Fruit fly (Drosophila melanogaster): Measurements from ENCODE around the gene wit.

wit gene

DNA sequence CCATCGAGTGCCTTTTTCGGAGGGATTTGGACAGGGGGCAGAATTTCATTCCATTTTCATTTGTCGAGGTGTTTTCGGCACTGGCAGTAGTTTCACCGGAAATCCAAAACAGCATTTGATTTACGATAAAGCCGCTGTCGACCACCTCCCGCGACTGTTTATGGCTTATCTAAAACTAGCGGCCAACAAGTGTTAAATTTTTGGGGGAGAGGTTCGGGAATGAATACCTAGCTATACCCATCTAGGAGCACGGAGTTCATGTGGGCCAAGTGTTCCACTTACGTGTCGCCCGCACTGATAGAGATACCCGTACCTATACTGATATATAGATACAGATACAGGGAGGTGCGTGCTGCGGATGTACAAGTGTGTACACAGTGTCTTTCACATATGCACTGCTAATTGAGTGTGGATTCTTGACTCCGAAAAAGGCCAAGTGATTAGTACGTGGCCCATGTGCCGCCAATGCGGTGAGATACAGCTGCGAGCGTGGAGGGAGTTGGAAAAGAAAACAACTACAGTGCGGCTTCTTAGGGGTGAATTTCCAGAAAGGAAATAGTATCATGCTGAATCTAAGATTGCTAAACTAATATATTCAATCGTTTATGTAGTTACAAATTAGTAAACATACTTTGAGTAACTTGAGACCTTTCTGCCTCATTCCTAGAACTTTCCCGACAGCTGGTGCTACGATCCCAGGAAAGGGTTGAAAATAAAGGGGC is 48.3 kb upstream of the wit start:
- TF ChIP-seq OdsH (GFP tag; optimal IDR thresholded peaks at IDR 0.05) (no peak), h (GFP tag; optimal IDR thresholded peaks at IDR 0.05) (peak; percentile 32)

DNA sequence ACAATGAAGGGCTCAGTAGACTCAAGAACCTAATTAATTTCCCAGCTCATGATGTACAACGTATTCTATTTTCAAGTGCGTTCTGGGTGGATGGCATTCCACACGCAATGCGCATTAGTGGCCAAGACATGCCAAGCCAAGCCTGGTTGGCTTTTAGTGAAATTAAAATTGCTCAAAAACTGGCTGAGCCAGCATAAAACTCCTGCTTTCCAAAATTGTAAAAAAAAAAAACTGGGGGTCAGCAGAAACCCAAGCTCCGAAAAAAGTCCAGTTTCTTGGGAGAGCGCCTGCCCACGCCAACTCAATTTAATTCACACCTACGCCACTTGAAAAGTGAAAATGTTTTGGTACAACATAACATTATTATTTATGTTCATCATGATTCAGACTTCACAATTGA is 46.8 kb upstream of the wit start:
- TF ChIP-seq psq (GFP tag; optimal IDR thresholded peaks at IDR 0.05) (no peak), OdsH (GFP tag; optimal IDR thresholded peaks at IDR 0.05) (no peak), Mio (GFP tag; optimal IDR thresholded peaks at IDR 0.05) (no peak), Abd-B (GFP tag; optimal IDR thresholded peaks at IDR 0.05) (no peak), usp (GFP tag; optimal IDR thresholded peaks at IDR 0.05) (no peak), Hr83 (GFP tag; optimal IDR thresholded peaks at IDR 0.05; ENCODE audit: poor library complexity, severe bottlenecking) (no peak)

DNA sequence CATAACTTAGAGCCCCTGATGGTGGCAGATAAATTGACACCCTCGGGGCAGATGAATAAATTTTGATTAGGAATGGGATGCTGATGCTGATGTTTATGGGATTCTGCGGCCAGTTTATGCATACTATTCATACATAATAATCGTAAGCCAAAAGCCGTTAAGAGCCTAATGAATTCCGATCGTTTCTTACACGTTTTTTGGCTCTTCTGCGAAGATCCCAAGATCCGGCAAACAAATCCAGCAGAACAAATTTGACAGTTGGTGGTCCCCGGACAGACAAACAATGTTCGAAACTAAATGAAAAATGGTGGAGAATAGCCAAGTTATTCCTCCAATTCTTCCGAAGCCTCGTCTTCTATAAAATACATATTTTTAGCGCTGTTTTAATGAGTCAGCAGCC is 46.0 kb upstream of the wit start:
- TF ChIP-seq Rel (GFP tag; optimal IDR thresholded peaks at IDR 0.05) (no peak), Rel (tag; optimal IDR thresholded peaks at IDR 0.05) (no peak), pan (optimal IDR thresholded peaks at IDR 0.05) (no peak), GATAd (GFP tag; optimal IDR thresholded peaks at IDR 0.05) (no peak), tai (GFP tag; optimal IDR thresholded peaks at IDR 0.05) (no peak), CG9705 (GFP tag; optimal IDR thresholded peaks at IDR 0.05) (no peak), Hr83 (GFP tag; optimal IDR thresholded peaks at IDR 0.05; ENCODE audit: poor library complexity, severe bottlenecking) (no peak), psq (GFP tag; optimal IDR thresholded peaks at IDR 0.05) (no peak), Hnf4 (GFP tag; optimal IDR thresholded peaks at IDR 0.05) (no peak), Myc (optimal IDR thresholded peaks at IDR 0.05) (no peak), br (GFP tag; optimal IDR thresholded peaks at IDR 0.05) (no peak), h (GFP tag; optimal IDR thresholded peaks at IDR 0.05) (no peak), OdsH (GFP tag; optimal IDR thresholded peaks at IDR 0.05) (no peak), sage (GFP tag; optimal IDR thresholded peaks at IDR 0.05) (no peak)

DNA sequence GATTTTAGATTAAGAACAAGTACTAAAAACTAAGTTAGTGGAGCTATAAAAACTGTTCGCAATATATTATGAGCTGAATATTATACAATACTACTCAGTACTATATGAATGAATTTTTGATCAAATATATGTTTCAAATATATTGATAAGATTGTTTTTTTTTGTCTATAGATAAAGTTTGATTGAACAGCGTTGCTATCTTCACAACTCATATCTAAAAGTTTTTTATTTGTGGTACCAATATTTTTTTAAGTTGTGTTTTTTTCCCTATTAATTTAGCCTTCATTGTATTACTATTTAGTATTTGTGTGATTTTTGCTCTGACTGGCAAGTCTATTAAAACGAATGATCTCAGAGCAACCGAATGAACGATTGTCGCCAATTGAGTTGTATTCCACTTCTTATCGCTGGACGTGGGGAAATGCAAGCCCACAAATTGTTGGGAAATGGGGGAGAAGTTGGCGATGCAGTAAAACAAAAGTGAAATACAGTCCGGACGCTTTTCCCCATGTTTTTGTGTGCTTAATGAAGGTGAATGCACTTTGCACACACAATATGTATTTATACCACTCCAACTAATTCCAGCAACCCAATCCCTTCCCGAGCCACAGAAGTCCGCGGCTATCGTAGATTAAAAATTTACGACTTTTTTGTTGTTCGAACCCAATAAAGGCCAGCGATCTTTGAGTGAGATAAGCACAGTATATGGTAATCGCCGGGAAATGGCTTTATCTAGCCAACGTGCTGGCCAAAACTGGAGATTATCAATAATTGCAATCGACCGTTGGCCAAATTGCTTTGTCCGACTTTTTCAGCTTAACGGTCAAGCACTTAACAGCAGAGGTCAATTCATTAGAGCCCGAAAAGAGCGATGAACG is 45.2 kb upstream of the wit start:
- TF ChIP-seq jim (GFP tag; optimal IDR thresholded peaks at IDR 0.05) (no peak), Hr83 (GFP tag; optimal IDR thresholded peaks at IDR 0.05; ENCODE audit: poor library complexity, severe bottlenecking) (no peak), brk (GFP tag; optimal IDR thresholded peaks at IDR 0.05) (peak; percentile 13), ey (GFP tag; optimal IDR thresholded peaks at IDR 0.05) (peak; percentile 12), Rel (GFP tag; optimal IDR thresholded peaks at IDR 0.05) (no peak), Rel (tag; optimal IDR thresholded peaks at IDR 0.05) (peak; percentile 85), GATAd (GFP tag; optimal IDR thresholded peaks at IDR 0.05) (no peak), OdsH (GFP tag; optimal IDR thresholded peaks at IDR 0.05) (peak; percentile 51), rgr (GFP tag; optimal IDR thresholded peaks at IDR 0.05) (peak; percentile 14), woc (GFP tag; optimal IDR thresholded peaks at IDR 0.05) (peak; percentile 9), foxo (GFP tag; optimal IDR thresholded peaks at IDR 0.05) (peak in 1 of 2 experiments; percentile 14), HLH106 (tag; optimal IDR thresholded peaks at IDR 0.05) (no peak), CG9705 (GFP tag; optimal IDR thresholded peaks at IDR 0.05) (no peak), Abd-B (GFP tag; optimal IDR thresholded peaks at IDR 0.05) (no peak), CG32264 (GFP tag; optimal IDR thresholded peaks at IDR 0.05) (no peak), psq (GFP tag; optimal IDR thresholded peaks at IDR 0.05) (no peak), Hr78 (GFP tag; optimal IDR thresholded peaks at IDR 0.05) (no peak), dmrt93B (GFP tag; optimal IDR thresholded peaks at IDR 0.05) (no peak), br (GFP tag; optimal IDR thresholded peaks at IDR 0.05) (no peak), usp (GFP tag; optimal IDR thresholded peaks at IDR 0.05) (no peak)

DNA sequence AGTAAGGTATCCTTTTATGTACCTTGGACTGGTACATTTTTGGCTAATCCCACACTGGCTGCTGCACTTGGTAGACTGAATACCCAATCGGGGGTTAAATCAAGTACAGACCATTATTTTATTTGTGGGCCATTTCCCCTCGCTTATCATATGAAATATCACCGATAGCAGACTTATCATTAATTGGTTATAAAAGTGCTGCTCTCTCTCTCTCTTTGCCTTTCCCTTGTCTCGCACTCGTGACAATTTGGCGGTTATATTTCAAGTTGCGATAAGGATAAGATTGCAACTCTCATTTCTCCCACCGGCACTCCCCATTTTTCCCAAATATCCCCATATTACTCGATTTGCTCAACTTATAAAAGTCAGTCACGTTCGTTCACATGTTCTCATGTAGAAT is 44.2 kb upstream of the wit start:
- TF ChIP-seq Rel (GFP tag; optimal IDR thresholded peaks at IDR 0.05) (no peak), Rel (tag; optimal IDR thresholded peaks at IDR 0.05) (peak; percentile 62), lola (GFP tag; optimal IDR thresholded peaks at IDR 0.05) (no peak), h (GFP tag; optimal IDR thresholded peaks at IDR 0.05) (peak; percentile 12), Hr83 (GFP tag; optimal IDR thresholded peaks at IDR 0.05; ENCODE audit: poor library complexity, severe bottlenecking) (no peak), jim (GFP tag; optimal IDR thresholded peaks at IDR 0.05) (no peak)

All from whole organism, wandering third instar larva.